Fruit fly (Drosophila melanogaster): ENCODE results near the gene CG16713.

The CG16713 gene

dm6 chr2L:3647521-3648172 is 47.6 kb downstream of the CG16713 start (continued):
- TF ChIP-seq usp (GFP tag; optimal IDR thresholded peaks at IDR 0.05), result no peak
- no peak for TF ChIP-seq CG5180 (GFP tag; optimal IDR thresholded peaks at IDR 0.05)
- no peak for TF ChIP-seq disco-r (GFP tag; optimal IDR thresholded peaks at IDR 0.05)
- TF ChIP-seq emc (GFP tag; optimal IDR thresholded peaks at IDR 0.05), result no peak
- no peak for TF ChIP-seq sima (GFP tag; optimal IDR thresholded peaks at IDR 0.05)
- no peak for TF ChIP-seq CG14860 (GFP tag; IDR thresholded peaks at IDR 0.05; ENCODE audit: partially characterized antibody)
- TF ChIP-seq nerfin-2 (GFP tag; IDR thresholded peaks at IDR 0.05; ENCODE audit: partially characterized antibody), result no peak
- no peak for TF ChIP-seq Myb (GFP tag; optimal IDR thresholded peaks at IDR 0.05)
- TF ChIP-seq Dll (GFP tag; IDR thresholded peaks at IDR 0.05; ENCODE audit: partially characterized antibody), result no peak
- no peak for TF ChIP-seq CG7372 (GFP tag; IDR thresholded peaks at IDR 0.05)
- no peak for TF ChIP-seq CG31365 (tag; optimal IDR thresholded peaks at IDR 0.05)
- no peak for TF ChIP-seq Awh (GFP tag; IDR thresholded peaks at IDR 0.05)
- no peak for TF ChIP-seq p53 (GFP tag; optimal IDR thresholded peaks at IDR 0.05)
- no peak for TF ChIP-seq CG17361 (GFP tag; IDR thresholded peaks at IDR 0.05)
- no peak for TF ChIP-seq Bdp1 (GFP tag; optimal IDR thresholded peaks at IDR 0.05)
- no peak for TF ChIP-seq zen (tag; optimal IDR thresholded peaks at IDR 0.05)
- no peak for TF ChIP-seq CG1792 (GFP tag; optimal IDR thresholded peaks at IDR 0.05)
- peak; percentile 56 for TF ChIP-seq CG3407 (GFP tag; optimal IDR thresholded peaks at IDR 0.05)
- no peak for TF ChIP-seq CG6813 (GFP tag; optimal IDR thresholded peaks at IDR 0.05)
- TF ChIP-seq CG6175 (GFP tag; IDR thresholded peaks at IDR 0.05), result no peak
- no peak for TF ChIP-seq CG6689 (GFP tag; IDR thresholded peaks at IDR 0.05)
- no peak for TF ChIP-seq Jarid2 (GFP tag; optimal IDR thresholded peaks at IDR 0.05)
- TF ChIP-seq Hsf (GFP tag; optimal IDR thresholded peaks at IDR 0.05), result no peak
- no peak for TF ChIP-seq hb (GFP tag; IDR thresholded peaks at IDR 0.05; ENCODE audit: partially characterized antibody)
- peak; percentile 47 for TF ChIP-seq gsb-n (tag; optimal IDR thresholded peaks at IDR 0.05)
- TF ChIP-seq CG8388 (GFP tag; optimal IDR thresholded peaks at IDR 0.05), result no peak
- TF ChIP-seq Hr3 (GFP tag; optimal IDR thresholded peaks at IDR 0.05), result no peak
- TF ChIP-seq tx (GFP tag; optimal IDR thresholded peaks at IDR 0.05), result no peak
- TF ChIP-seq CG17359 (tag; optimal IDR thresholded peaks at IDR 0.05), result peak; percentile 22
- TF ChIP-seq Pdp1 (GFP tag; optimal IDR thresholded peaks at IDR 0.05), result no peak
- TF ChIP-seq CG13296 (GFP tag; optimal IDR thresholded peaks at IDR 0.05), result no peak
- no peak for TF ChIP-seq trem (tag; optimal IDR thresholded peaks at IDR 0.05)
- TF ChIP-seq CG18262 (tag; optimal IDR thresholded peaks at IDR 0.05), result peak; percentile 23
- no peak for TF ChIP-seq CG11085 (GFP tag; IDR thresholded peaks at IDR 0.05)
- TF ChIP-seq sob (GFP tag; IDR thresholded peaks at IDR 0.05), result no peak
- no peak for TF ChIP-seq CG12769 (tag; optimal IDR thresholded peaks at IDR 0.05)
- TF ChIP-seq lab (GFP tag; optimal IDR thresholded peaks at IDR 0.05), result peak; percentile 48
- TF ChIP-seq ftz-f1 (GFP tag; optimal IDR thresholded peaks at IDR 0.05), result no peak
- no peak for TF ChIP-seq D19B (GFP tag; optimal IDR thresholded peaks at IDR 0.05)
- TF ChIP-seq Nf-YB (GFP tag; optimal IDR thresholded peaks at IDR 0.05), result no peak
- TF ChIP-seq Tbp (GFP tag; optimal IDR thresholded peaks at IDR 0.05), result no peak
- TF ChIP-seq CG8944 (GFP tag; optimal IDR thresholded peaks at IDR 0.05), result no peak
- no peak for TF ChIP-seq schlank (tag; optimal IDR thresholded peaks at IDR 0.05)
- TF ChIP-seq odd (GFP tag; optimal IDR thresholded peaks at IDR 0.05), result no peak
- peak; percentile 15; the same call in 1 of the 2 replicates for TF ChIP-seq E2f2 (GFP tag; IDR thresholded peaks at IDR 0.05)
- no peak for TF ChIP-seq CG3065 (GFP tag; optimal IDR thresholded peaks at IDR 0.05)
- TF ChIP-seq B-H2 (GFP tag; optimal IDR thresholded peaks at IDR 0.05), result no peak
- 0 out of 2 replicates have a peak, but pooled peaks have one; percentile 30 for TF ChIP-seq Ptx1 (GFP tag; IDR thresholded peaks at IDR 0.05)
- TF ChIP-seq CG17385 (GFP tag; optimal IDR thresholded peaks at IDR 0.05), result peak; percentile 13
- TF ChIP-seq CG2875 (GFP tag; optimal IDR thresholded peaks at IDR 0.05), result peak; percentile 20
